Fruit fly (Drosophila melanogaster) whole organism, embryonic: ENCODE results near the gene CG31161.

ENCODE experiments used
- Antp ChIP-seq: fragments of 200-800 bp; sonication (Bioruptor generic); optimal IDR thresholded peaks from 3 replicates; lab custom pipeline; 2016; ENCODE audit warnings: missing biosample characterization, missing genetic modification characterization
- Asciz ChIP-seq: fragments of 200-800 bp; sonication (Bioruptor generic); optimal IDR thresholded peaks from 2 replicates; lab custom pipeline; 2017; ENCODE audit warnings: missing biosample characterization, mild to moderate bottlenecking, missing genetic modification characterization, missing genetic modification reagents
- CG10462 ChIP-seq: fragments of 200-800 bp; sonication (Bioruptor generic); optimal IDR thresholded peaks from 2 replicates; lab custom pipeline; 2016; ENCODE audit warnings: missing biosample characterization, missing genetic modification characterization
- CG10543 ChIP-seq: fragments of 200-800 bp; sonication (Bioruptor generic); optimal IDR thresholded peaks from 3 replicates; lab custom pipeline; 2017; ENCODE audit warnings: missing biosample characterization, mild to moderate bottlenecking, missing genetic modification characterization, moderate library complexity
- CG10565 ChIP-seq: fragments of 200-800 bp; sonication (Bioruptor generic); optimal IDR thresholded peaks from 3 replicates; lab custom pipeline; 2016; ENCODE audit warnings: missing biosample characterization, mild to moderate bottlenecking, missing genetic modification characterization
- CG10654 ChIP-seq: fragments of 200-800 bp; sonication (Bioruptor generic); optimal IDR thresholded peaks from 2 replicates; lab custom pipeline; 2016; ENCODE audit warnings: missing biosample characterization, missing genetic modification characterization
- CG11504 ChIP-seq: fragments of 200-800 bp; sonication (Bioruptor generic); optimal IDR thresholded peaks from 3 replicates; lab custom pipeline; 2019; ENCODE audit warnings: missing biosample characterization, mild to moderate bottlenecking, missing genetic modification characterization, moderate library complexity
- CG1233 ChIP-seq: fragments of 200-800 bp; sonication (Bioruptor generic); optimal IDR thresholded peaks from 4 replicates; lab custom pipeline; 2018; ENCODE audit warnings: missing biosample characterization, mild to moderate bottlenecking, missing genetic modification characterization
- CG12744 ChIP-seq: fragments of 200-800 bp; sonication (Bioruptor generic); optimal IDR thresholded peaks from 2 replicates; lab custom pipeline; 2016; ENCODE audit warnings: missing biosample characterization, missing genetic modification characterization
- CG2678 ChIP-seq: fragments of 200-800 bp; sonication (Bioruptor generic); optimal IDR thresholded peaks from 3 replicates; lab custom pipeline; 2019; ENCODE audit warnings: missing biosample characterization, mild to moderate bottlenecking, missing genetic modification characterization, moderate library complexity
- CG3726 ChIP-seq: fragments of 200-800 bp; sonication (Bioruptor generic); IDR thresholded peaks from 3 replicates; pipeline ENCODE4, ENCODE4 v1.3.6; 2022; ENCODE audit warnings: missing biosample characterization, missing genetic modification characterization
- CG4328 ChIP-seq: fragments of 200-800 bp; sonication (Bioruptor generic); optimal IDR thresholded peaks from 3 replicates; lab custom pipeline; 2017; ENCODE audit warnings: missing biosample characterization, missing genetic modification reagents, missing genetic modification characterization
- CG4360 ChIP-seq: fragments of 200-800 bp; sonication (Bioruptor generic); IDR thresholded peaks from 2 replicates; pipeline ENCODE4 v1.3.6; 2022; ENCODE audit warnings: missing biosample characterization, missing genetic modification characterization
- CG4617 ChIP-seq: fragments of 200-800 bp; sonication (Bioruptor generic); optimal IDR thresholded peaks from 3 replicates; lab custom pipeline; 2016; ENCODE audit warnings: missing biosample characterization, missing genetic modification characterization, borderline replicate concordance
- CG6765 ChIP-seq: fragments of 200-800 bp; sonication (Bioruptor generic); optimal IDR thresholded peaks from 3 replicates; lab custom pipeline; 2017; ENCODE audit warnings: missing biosample characterization, mild to moderate bottlenecking, missing genetic modification characterization
- CG7963 ChIP-seq: fragments of 200-800 bp; sonication (Bioruptor generic); IDR thresholded peaks from 3 replicates; pipeline ENCODE4 v1.3.6; 2022; ENCODE audit warnings: missing biosample characterization, missing genetic modification characterization; ENCODE audit not compliant: partially characterized antibody
- CG8290 ChIP-seq, 3 experiments: fragments of 200-800 bp; sonication (Bioruptor generic); optimal IDR thresholded peaks; 2 replicates each; lab custom pipeline; 2016 to 2019; ENCODE audit warnings: missing biosample characterization in 3 of 3, missing genetic modification characterization in 3 of 3, mild to moderate bottlenecking in 2 of 3, moderate library complexity in 1 of 3
- CG8478 ChIP-seq: fragments of >200 bp; optimal IDR thresholded peaks from 2 replicates; lab custom pipeline; 2018
- CG8924 ChIP-seq: fragments of 200-800 bp; optimal IDR thresholded peaks from 3 replicates; lab custom pipeline; 2019; ENCODE audit warnings: missing biosample characterization, mild to moderate bottlenecking, missing genetic modification characterization, moderate library complexity
- CG9817 ChIP-seq: fragments of 200-800 bp; sonication (Bioruptor generic); optimal IDR thresholded peaks from 2 replicates; lab custom pipeline; 2018; ENCODE audit warnings: missing biosample characterization, mild to moderate bottlenecking, missing genetic modification characterization, moderate library complexity
- CrebB ChIP-seq: fragments of 200-800 bp; sonication (Bioruptor generic); optimal IDR thresholded peaks from 3 replicates; lab custom pipeline; 2018; ENCODE audit warnings: missing biosample characterization, mild to moderate bottlenecking, missing genetic modification characterization
- D ChIP-seq, 2 experiments: fragments of 200-800 bp in 1 of 2; fragments of >200 bp in 1 of 2; sonication (Bioruptor generic) in 1 of 2; optimal IDR thresholded peaks; 2 replicates in 1 of 2; 3 replicates in 1 of 2; lab custom pipeline; 2017; ENCODE audit warnings: mild to moderate bottlenecking in 1 of 2, missing biosample characterization in 1 of 2, missing genetic modification characterization in 1 of 2, missing genetic modification reagents in 1 of 2
- Dad ChIP-seq: fragments of 200-800 bp; sonication (Bioruptor generic); optimal IDR thresholded peaks from 3 replicates; lab custom pipeline; 2016; ENCODE audit warnings: missing biosample characterization, missing genetic modification characterization
- Dll ChIP-seq: fragments of 200-800 bp; sonication (Bioruptor generic); IDR thresholded peaks from 4 replicates; pipeline ENCODE4 v1.3.6; 2022; ENCODE audit warnings: missing biosample characterization, missing genetic modification characterization; ENCODE audit not compliant: partially characterized antibody
- HHEX ChIP-seq: fragments of 200-800 bp; sonication (Bioruptor generic); optimal IDR thresholded peaks from 3 replicates; lab custom pipeline; 2017; ENCODE audit warnings: missing biosample characterization, mild to moderate bottlenecking, missing genetic modification characterization, missing genetic modification reagents
- Hsf ChIP-seq: fragments of 200-800 bp; sonication (Bioruptor generic); optimal IDR thresholded peaks from 3 replicates; lab custom pipeline; 2016; ENCODE audit warnings: missing biosample characterization, missing genetic modification characterization
- Mad ChIP-seq: fragments of 200-800 bp; sonication (Bioruptor generic); optimal IDR thresholded peaks from 2 replicates; lab custom pipeline; 2016; ENCODE audit warnings: missing biosample characterization, missing genetic modification characterization
- Max ChIP-seq: fragments of 200-800 bp; sonication (Bioruptor generic); optimal IDR thresholded peaks from 2 replicates; lab custom pipeline; 2016; ENCODE audit warnings: missing biosample characterization, mild to moderate bottlenecking, missing genetic modification characterization
- NfI ChIP-seq: fragments of 200-800 bp; sonication (Bioruptor generic); optimal IDR thresholded peaks from 3 replicates; lab custom pipeline; 2018; ENCODE audit warnings: missing biosample characterization, mild to moderate bottlenecking, missing genetic modification characterization, moderate library complexity
- Optix ChIP-seq: fragments of 200-800 bp; sonication (Bioruptor generic); IDR thresholded peaks from 3 replicates; pipeline ENCODE4 v1.3.6; 2022; ENCODE audit warnings: missing biosample characterization, missing genetic modification characterization
- Side ChIP-seq: fragments of 200-800 bp; sonication (Bioruptor generic); optimal IDR thresholded peaks from 2 replicates; lab custom pipeline; 2016; ENCODE audit warnings: missing biosample characterization, missing genetic modification characterization
- Stat92E ChIP-seq, 3 experiments: fragments of >200 bp in 2 of 3; fragments of 200-800 bp in 1 of 3; sonication (Bioruptor generic) in 1 of 3; optimal IDR thresholded peaks; 2 replicates each; lab custom pipeline; 2017 to 2019; ENCODE audit warnings: missing biosample characterization in 3 of 3, missing genetic modification characterization in 3 of 3, mild to moderate bottlenecking in 1 of 3, moderate library complexity in 1 of 3
- al ChIP-seq: fragments of 200-800 bp; sonication (Bioruptor generic); IDR thresholded peaks from 2 replicates; pipeline ENCODE4 v1.3.6; 2022; ENCODE audit warnings: missing biosample characterization, missing genetic modification characterization
- ato ChIP-seq: fragments of 200-800 bp; sonication (Bioruptor generic); IDR thresholded peaks from 2 replicates; pipeline ENCODE4 v1.3.6; 2022; ENCODE audit warnings: missing biosample characterization, missing genetic modification characterization; ENCODE audit not compliant: partially characterized antibody
- ci ChIP-seq: fragments of 200-800 bp; sonication (Bioruptor generic); IDR thresholded peaks from 3 replicates; pipeline ENCODE4 v1.3.6; 2022; ENCODE audit warnings: missing biosample characterization, missing genetic modification characterization
- crp ChIP-seq, 2 experiments: fragments of 200-800 bp; sonication (Bioruptor generic); optimal IDR thresholded peaks; 2 replicates in 1 of 2; 3 replicates in 1 of 2; lab custom pipeline; 2017; ENCODE audit warnings: missing biosample characterization in 2 of 2, missing genetic modification characterization in 2 of 2, mild to moderate bottlenecking in 1 of 2, moderate library complexity in 1 of 2
- danr ChIP-seq: fragments of 200-800 bp; sonication (Bioruptor generic); IDR thresholded peaks from 2 replicates; pipeline ENCODE4 v1.3.6; 2022; ENCODE audit warnings: missing biosample characterization, missing genetic modification characterization
- dmrt99B ChIP-seq: fragments of 200-800 bp; sonication (Bioruptor generic); optimal IDR thresholded peaks from 2 replicates; lab custom pipeline; 2018; ENCODE audit warnings: missing biosample characterization, mild to moderate bottlenecking, missing genetic modification characterization, moderate library complexity
- eyg ChIP-seq: fragments of 200-800 bp; sonication (Bioruptor generic); optimal IDR thresholded peaks from 3 replicates; lab custom pipeline; 2016; ENCODE audit warnings: missing biosample characterization, missing genetic modification characterization
- gcm2 ChIP-seq: fragments of 200-800 bp; sonication (Bioruptor generic); optimal IDR thresholded peaks from 2 replicates; lab custom pipeline; 2016; ENCODE audit warnings: missing biosample characterization, missing genetic modification characterization
- ind ChIP-seq: fragments of 200-800 bp; sonication (Bioruptor generic); optimal IDR thresholded peaks from 3 replicates; lab custom pipeline; 2016; ENCODE audit warnings: missing biosample characterization, missing genetic modification characterization
- kni ChIP-seq: fragments of 200-800 bp; sonication (Bioruptor generic); optimal IDR thresholded peaks from 3 replicates; lab custom pipeline; 2017; ENCODE audit warnings: mild to moderate bottlenecking, missing biosample characterization, missing genetic modification reagents, missing genetic modification characterization
- pan ChIP-seq, 4 experiments: fragments of >200 bp in 3 of 4; fragments of 200-800 bp in 1 of 4; sonication (Bioruptor generic) in 1 of 4; optimal IDR thresholded peaks in 3 of 4; IDR thresholded peaks in 1 of 4; 2 replicates each; pipeline versions ENCODE4 v1.3.6 to Lab custom; 2017 to 2022; ENCODE audit warnings: missing biosample characterization in 2 of 4, missing genetic modification characterization in 2 of 4, mixed read lengths in 1 of 4
- row ChIP-seq: fragments of 200-800 bp; sonication (Bioruptor generic); IDR thresholded peaks from 3 replicates; pipeline ENCODE4 v1.3.6; 2022; ENCODE audit warnings: missing biosample characterization, missing genetic modification characterization
- run ChIP-seq: fragments of 200-800 bp; sonication (Bioruptor generic); optimal IDR thresholded peaks from 3 replicates; lab custom pipeline; 2018; ENCODE audit warnings: missing biosample characterization, mild to moderate bottlenecking, missing genetic modification characterization
- shn ChIP-seq: fragments of 200-800 bp; sonication (Bioruptor generic); optimal IDR thresholded peaks from 3 replicates; lab custom pipeline; 2016; ENCODE audit warnings: missing biosample characterization, missing genetic modification characterization
- slp2 ChIP-seq: fragments of 200-800 bp; sonication (Bioruptor generic); optimal IDR thresholded peaks from 2 replicates; lab custom pipeline; 2016; ENCODE audit warnings: missing biosample characterization, missing genetic modification characterization
- wek ChIP-seq: fragments of 200-800 bp; sonication (Bioruptor generic); optimal IDR thresholded peaks from 3 replicates; lab custom pipeline; 2018; ENCODE audit warnings: missing biosample characterization, mild to moderate bottlenecking, missing genetic modification characterization, moderate library complexity

Gene CG31161

dm6 chr3R:22587419-22587963 lies 28.8 kb upstream of the CG31161 start, which contains the start of gene Efa6 (continued):
- TF ChIP-seq Antp (GFP tag; lab: Kevin White, UChicago) (peak; percentile 31), CG11504 (no peak), al (no peak), CG10654 (GFP tag; lab: Kevin White, UChicago) (peak; percentile 19), Hsf (GFP tag; lab: Kevin White, UChicago) (peak; percentile 57), pan (optimal IDR thresholded peaks at IDR 0.05; lab: Kevin White, UChicago) (no peak), pan (GFP tag; optimal IDR thresholded peaks at IDR 0.05 in 1 of 2, IDR thresholded peaks at IDR 0.05 in 1 of 2) (no peak), CG7963 (peak; percentile 85), HHEX (GFP tag; lab: Kevin White, UChicago) (no peak), CG1233 (GFP tag; lab: Kevin White, UChicago) (no peak), CG4617 (GFP tag; lab: Kevin White, UChicago) (peak; percentile 71), CG10565 (GFP tag; lab: Kevin White, UChicago) (no peak), CG10543 (GFP tag; lab: Kevin White, UChicago) (peak; percentile 58), slp2 (GFP tag; lab: Kevin White, UChicago) (no peak), Dad (GFP tag; lab: Kevin White, UChicago) (peak; percentile 14), Side (no peak), eyg (GFP tag; lab: Kevin White, UChicago) (no peak), CG8924 (tag; lab: Kevin White, UChicago) (peak; percentile 92), ci (GFP tag; lab: Robert Waterston, UW) (peak; percentile 36; the same call in 1 of the 3 replicates), shn (GFP tag; lab: Kevin White, UChicago) (no peak), dmrt99B (tag; lab: Kevin White, UChicago) (no peak), ato (GFP tag; lab: Robert Waterston, UW) (peak; percentile 66; the same call in 1 of the 2 replicates), CG2678 (tag; lab: Kevin White, UChicago) (peak; percentile 55), danr (GFP tag; lab: Robert Waterston, UW) (no peak), D (optimal IDR thresholded peaks at IDR 0.05; lab: Kevin White, UChicago) (no peak), D (GFP tag; optimal IDR thresholded peaks at IDR 0.05; lab: Kevin White, UChicago) (no peak), Asciz (GFP tag; lab: Kevin White, UChicago) (no peak), Dll (GFP tag; lab: Robert Waterston, UW) (peak; percentile 99), crp (GFP tag; optimal IDR thresholded peaks at IDR 0.05; lab: Kevin White, UChicago) (no peak), NfI (peak; percentile 44), row (GFP tag; lab: Robert Waterston, UW) (peak; percentile 52), run (peak; percentile 13), wek (GFP tag; lab: Kevin White, UChicago) (no peak), Max (GFP tag; lab: Kevin White, UChicago) (peak; percentile 64), CrebB (tag; lab: Kevin White, UChicago) (no peak), CG6765 (peak; percentile 11), CG8290 (GFP tag; optimal IDR thresholded peaks at IDR 0.05; lab: Kevin White, UChicago) (peak; percentile 50), CG8290 (tag; optimal IDR thresholded peaks at IDR 0.05; lab: Kevin White, UChicago) (peak in 1 of 2 experiments; percentile 44), CG4328 (GFP tag; lab: Kevin White, UChicago) (no peak), CG3726 (no peak), CG4360 (no peak), CG12744 (no peak), ind (GFP tag; lab: Kevin White, UChicago) (peak; percentile 48), Mad (GFP tag; lab: Kevin White, UChicago) (no peak), kni (GFP tag; lab: Kevin White, UChicago) (peak; percentile 5), CG8478 (lab: Kevin White, UChicago) (no peak), CG9817 (peak; percentile 44), Stat92E (GFP tag; optimal IDR thresholded peaks at IDR 0.05; lab: Kevin White, UChicago) (peak in 1 of 3 experiments; percentile 62), Optix (GFP tag; lab: Robert Waterston, UW) (no peak), CG10462 (GFP tag; lab: Kevin White, UChicago) (no peak), gcm2 (GFP tag; lab: Kevin White, UChicago) (no peak)
